Worm (Caenorhabditis elegans) whole organism, late embryonic: ENCODE data around the gene pqn-73.
A peak's percentile ranks its signal among the peaks of the same experiment; 100 is the strongest.

Experiments used
- C38D4.7 ChIP-seq: fragments of 200-800 bp; sonication (Bioruptor generic); optimal IDR thresholded peaks from 2 replicates; lab custom pipeline; 2018; ENCODE audit warnings: mild to moderate bottlenecking, missing genetic modification characterization, moderate library complexity, missing compliant biosample characterization
- K09A11.1 ChIP-seq: sonication (generic microtip); optimal IDR thresholded peaks from 2 replicates; lab custom pipeline; 2017; ENCODE audit warnings: antibody characterized with exemption, mild to moderate bottlenecking, missing genetic modification characterization, missing compliant biosample characterization; ENCODE audit not compliant: insufficient read depth
- Y22D7AL.16 ChIP-seq: sonication (generic microtip); optimal IDR thresholded peaks from 2 replicates; lab custom pipeline; 2016; ENCODE audit warnings: missing genetic modification characterization, missing compliant biosample characterization
- fkh-6 ChIP-seq: sonication (generic microtip); optimal IDR thresholded peaks from 2 replicates; lab custom pipeline; 2016; ENCODE audit warnings: missing genetic modification characterization, missing compliant biosample characterization
- nhr-11 ChIP-seq: fragments of 150-350 bp; optimal IDR thresholded peaks from 2 replicates; lab custom pipeline; 2014; ENCODE audit warnings: missing biosample characterization, missing genetic modification characterization
- unc-3 ChIP-seq, 2 experiments: fragments of 200-800 bp in 1 of 2; sonication (Bioruptor generic) in 1 of 2; sonication (generic microtip) in 1 of 2; conservative IDR thresholded peaks in 1 of 2; optimal IDR thresholded peaks in 1 of 2; 2 replicates each; pipeline versions ENCODE4 v1.3.6 to Lab custom; 2016 to 2022; ENCODE audit warnings: missing compliant biosample characterization in 2 of 2, missing genetic modification characterization in 2 of 2, missing genetic modification reagents in 1 of 2

ce11 chrII:8569038-8569977 lies 28.8 kb downstream of the pqn-73 start, which contains the start of the genes col-38 and rpl-5:
- no peak for TF ChIP-seq nhr-11 (tag; lab: Kevin White, UChicago)
- TF ChIP-seq fkh-6 = no peak
- 0 out of 2 replicates have a peak, but pooled peaks have one; percentile 17 for TF ChIP-seq unc-3 (GFP tag; conservative IDR thresholded peaks at IDR 0.05; lab: Robert Waterston, UW)
- TF ChIP-seq unc-3 (tag; optimal IDR thresholded peaks at IDR 0.05; lab: Kevin White, UChicago) = no peak
- TF ChIP-seq C38D4.7 (GFP tag; lab: Kevin White, UChicago) = no peak
- peak; percentile 26 for TF ChIP-seq Y22D7AL.16 (tag; lab: Kevin White, UChicago)
- no peak for TF ChIP-seq K09A11.1
